In genomic region chr3R:19147511-19148239, dm6 we compare ENCODE assay signal across 6 fruit fly cellular contexts.
TF ChIP-seq lines count a peak whose summit lies in the region.

Gene Ppcs (minus strand): TSS chr3R:19147910.

- peak; percentile 41 for TF ChIP-seq CTCF in whole organism, embryonic (GFP tag; optimal IDR thresholded peaks at IDR 0.05; lab: Kevin White, UChicago)

TF ChIP-seq in whole organism, 6 proteins besides CTCF, POLR2A, EP300 and RAD21:
- no peak for TF ChIP-seq usp (GFP tag; optimal IDR thresholded peaks at IDR 0.05; lab: Kevin White, UChicago)
- peak; percentile 94 for TF ChIP-seq Dll (optimal IDR thresholded peaks at IDR 0.05; lab: Kevin White, UChicago)

TF ChIP-seq in whole organism, adult, 20 proteins besides CTCF, POLR2A, EP300 and RAD21 (continues in another document):
- TF ChIP-seq CG5204 (GFP tag; optimal IDR thresholded peaks at IDR 0.05; lab: Kevin White, UChicago) (peak; percentile 90), Crg-1 (GFP tag; optimal IDR thresholded peaks at IDR 0.05; lab: Kevin White, UChicago) (peak; percentile 95), toe (GFP tag; optimal IDR thresholded peaks at IDR 0.05; lab: Kevin White, UChicago) (peak; percentile 89), CG7101 (tag; optimal IDR thresholded peaks at IDR 0.05; lab: Kevin White, UChicago) (peak; percentile 78), Clk (GFP tag; optimal IDR thresholded peaks at IDR 0.05; lab: Kevin White, UChicago) (peak; percentile 84), CG14711 (tag; optimal IDR thresholded peaks at IDR 0.05; lab: Kevin White, UChicago) (peak; percentile 75), CG11617 (GFP tag; optimal IDR thresholded peaks at IDR 0.05; lab: Kevin White, UChicago) (peak; percentile 90), Hr96 (GFP tag; optimal IDR thresholded peaks at IDR 0.05; lab: Kevin White, UChicago) (peak; percentile 93), cnc (optimal IDR thresholded peaks at IDR 0.05; lab: Kevin White, UChicago) (no peak), CG33017 (tag; optimal IDR thresholded peaks at IDR 0.05; lab: Kevin White, UChicago) (peak; percentile 35), CG7045 (GFP tag; optimal IDR thresholded peaks at IDR 0.05; lab: Kevin White, UChicago) (peak; percentile 73), kay (GFP tag; lab: Kevin White, UChicago; ENCODE audit: borderline replicate concordance) (peak; percentile 60), bab1 (GFP tag; optimal IDR thresholded peaks at IDR 0.05; lab: Kevin White, UChicago) (peak; percentile 83), tj (GFP tag; optimal IDR thresholded peaks at IDR 0.05; lab: Kevin White, UChicago) (peak; percentile 74), Mnt (GFP tag; optimal IDR thresholded peaks at IDR 0.05; lab: Kevin White, UChicago) (peak; percentile 91), pad (GFP tag; optimal IDR thresholded peaks at IDR 0.05; lab: Kevin White, UChicago) (peak; percentile 81), CG1620 (GFP tag; optimal IDR thresholded peaks at IDR 0.05; lab: Kevin White, UChicago) (peak; percentile 87)

TF ChIP-seq in whole organism, embryonic, 481 proteins besides CTCF, POLR2A, EP300 and RAD21 (continues in another document):
- peak; percentile 13 for TF ChIP-seq mirr (GFP tag; optimal IDR thresholded peaks at IDR 0.05; lab: Kevin White, UChicago)
- TF ChIP-seq ftz-f1 (GFP tag; optimal IDR thresholded peaks at IDR 0.05; lab: Kevin White, UChicago), result no peak
- peak; percentile 92 for TF ChIP-seq Med (GFP tag; lab: Kevin White, UChicago)
- no peak for TF ChIP-seq CG16813 (GFP tag; IDR thresholded peaks at IDR 0.05; lab: Robert Waterston, UW; ENCODE audit: partially characterized antibody)
- TF ChIP-seq gcm (GFP tag; optimal IDR thresholded peaks at IDR 0.05; lab: Kevin White, UChicago), result no peak
- peak; percentile 62 for TF ChIP-seq Dad (GFP tag; optimal IDR thresholded peaks at IDR 0.05; lab: Kevin White, UChicago)
- TF ChIP-seq CG14667 (GFP tag; IDR thresholded peaks at IDR 0.05; lab: Robert Waterston, UW), result no peak
- TF ChIP-seq CG10209 (GFP tag; optimal IDR thresholded peaks at IDR 0.05; lab: Kevin White, UChicago), result peak; percentile 51
- no peak for TF ChIP-seq pita (GFP tag; optimal IDR thresholded peaks at IDR 0.05; lab: Kevin White, UChicago)
- TF ChIP-seq mam (GFP tag; optimal IDR thresholded peaks at IDR 0.05; lab: Kevin White, UChicago), result peak; percentile 64
- TF ChIP-seq Dp (GFP tag; optimal IDR thresholded peaks at IDR 0.05; lab: Kevin White, UChicago), result peak; percentile 97
- no peak for TF ChIP-seq br (optimal IDR thresholded peaks at IDR 0.05; lab: Kevin White, UChicago)
- no peak for TF ChIP-seq jing (GFP tag; optimal IDR thresholded peaks at IDR 0.05; lab: Kevin White, UChicago)
- TF ChIP-seq CG1792 (GFP tag; optimal IDR thresholded peaks at IDR 0.05; lab: Kevin White, UChicago), result peak; percentile 34
- no peak for TF ChIP-seq CG15479 (GFP tag; optimal IDR thresholded peaks at IDR 0.05; lab: Kevin White, UChicago)
- TF ChIP-seq Hand (GFP tag; optimal IDR thresholded peaks at IDR 0.05; lab: Kevin White, UChicago), result peak; percentile 59
- peak; percentile 16 for TF ChIP-seq gro (GFP tag; optimal IDR thresholded peaks at IDR 0.05; lab: Kevin White, UChicago)
- no peak for TF ChIP-seq disco-r (GFP tag; optimal IDR thresholded peaks at IDR 0.05; lab: Kevin White, UChicago)
- TF ChIP-seq CG10565 (GFP tag; optimal IDR thresholded peaks at IDR 0.05; lab: Kevin White, UChicago), result no peak

TF ChIP-seq in whole organism, prepupa, 60 proteins besides CTCF, POLR2A, EP300 and RAD21 (continues in another document):
- TF ChIP-seq svp (GFP tag; lab: Kevin White, UChicago) (peak; percentile 99), Eip78C (GFP tag; lab: Kevin White, UChicago) (peak; percentile 91), CG10631 (GFP tag; optimal IDR thresholded peaks at IDR 0.05; lab: Kevin White, UChicago) (peak; percentile 65), CG1621 (tag; optimal IDR thresholded peaks at IDR 0.05; lab: Kevin White, UChicago) (peak; percentile 87), Met (GFP tag; optimal IDR thresholded peaks at IDR 0.05; lab: Kevin White, UChicago) (peak; percentile 60), CG32006 (GFP tag; optimal IDR thresholded peaks at IDR 0.05; lab: Kevin White, UChicago) (peak; percentile 62), Sox14 (GFP tag; optimal IDR thresholded peaks at IDR 0.05; lab: Kevin White, UChicago) (peak; percentile 62), CG7368 (GFP tag; optimal IDR thresholded peaks at IDR 0.05; lab: Kevin White, UChicago) (peak; percentile 75), CG31627 (GFP tag; optimal IDR thresholded peaks at IDR 0.05; lab: Kevin White, UChicago) (peak; percentile 63), spab (GFP tag; optimal IDR thresholded peaks at IDR 0.05; lab: Kevin White, UChicago) (peak; percentile 80), CG4318 (GFP tag; optimal IDR thresholded peaks at IDR 0.05; lab: Kevin White, UChicago) (no peak), OdsH (GFP tag; optimal IDR thresholded peaks at IDR 0.05; lab: Kevin White, UChicago) (peak; percentile 59), CG34406 (GFP tag; optimal IDR thresholded peaks at IDR 0.05; lab: Kevin White, UChicago) (peak; percentile 40), Smox (GFP tag; optimal IDR thresholded peaks at IDR 0.05; lab: Kevin White, UChicago) (peak; percentile 58), CG6808 (GFP tag; optimal IDR thresholded peaks at IDR 0.05; lab: Kevin White, UChicago) (peak; percentile 99), dac (GFP tag; optimal IDR thresholded peaks at IDR 0.05; lab: Kevin White, UChicago) (peak; percentile 29), cyc (GFP tag; optimal IDR thresholded peaks at IDR 0.05; lab: Kevin White, UChicago) (peak; percentile 57), topi (GFP tag; optimal IDR thresholded peaks at IDR 0.05; lab: Kevin White, UChicago) (peak; percentile 73), pdm3 (GFP tag; optimal IDR thresholded peaks at IDR 0.05; lab: Kevin White, UChicago) (peak; percentile 65)

TF ChIP-seq in whole organism, pupa, 21 proteins besides CTCF, POLR2A, EP300 and RAD21 (continues in another document):
- TF ChIP-seq D1 (tag; optimal IDR thresholded peaks at IDR 0.05; lab: Kevin White, UChicago), result no peak
- peak; percentile 74 for TF ChIP-seq fd96Ca (GFP tag; IDR thresholded peaks at IDR 0.05; lab: Robert Waterston, UW)
- peak; percentile 90 for TF ChIP-seq CG4496 (GFP tag; IDR thresholded peaks at IDR 0.05; lab: Robert Waterston, UW)
- TF ChIP-seq Snoo (tag; optimal IDR thresholded peaks at IDR 0.05; lab: Kevin White, UChicago), result peak; percentile 77
- TF ChIP-seq gl (tag; optimal IDR thresholded peaks at IDR 0.05; lab: Kevin White, UChicago), result peak; percentile 94
- peak; percentile 27 for TF ChIP-seq EcR (GFP tag; optimal IDR thresholded peaks at IDR 0.05; lab: Kevin White, UChicago)
- peak; percentile 48 for TF ChIP-seq CG15710 (tag; optimal IDR thresholded peaks at IDR 0.05; lab: Kevin White, UChicago)
- TF ChIP-seq Pif1A (GFP tag; optimal IDR thresholded peaks at IDR 0.05; lab: Kevin White, UChicago), result peak; percentile 87
- peak; percentile 82 for TF ChIP-seq CG32121 (GFP tag; IDR thresholded peaks at IDR 0.05; lab: Robert Waterston, UW)
- peak; percentile 37 for TF ChIP-seq CG9948 (tag; optimal IDR thresholded peaks at IDR 0.05; lab: Kevin White, UChicago)
- peak; percentile 40 for TF ChIP-seq CG17806 (tag; optimal IDR thresholded peaks at IDR 0.05; lab: Kevin White, UChicago)
- no peak for TF ChIP-seq rn (GFP tag; IDR thresholded peaks at IDR 0.05; lab: Robert Waterston, UW)
- TF ChIP-seq CG13204 (GFP tag; optimal IDR thresholded peaks at IDR 0.05; lab: Kevin White, UChicago), result peak; percentile 92
- TF ChIP-seq CG10348 (GFP tag; IDR thresholded peaks at IDR 0.05; lab: Robert Waterston, UW), result 0 out of 2 replicates have a peak, but pooled peaks have one; percentile 7
- TF ChIP-seq CG8159 (tag; optimal IDR thresholded peaks at IDR 0.05; lab: Kevin White, UChicago), result peak; percentile 63
- TF ChIP-seq CG8301 (tag; optimal IDR thresholded peaks at IDR 0.05; lab: Kevin White, UChicago), result peak; percentile 76
- peak; percentile 82 for TF ChIP-seq CG14655 (GFP tag; optimal IDR thresholded peaks at IDR 0.05; lab: Kevin White, UChicago)
- peak; percentile 40 for TF ChIP-seq CG34367 (tag; optimal IDR thresholded peaks at IDR 0.05; lab: Kevin White, UChicago)
- peak; percentile 81; the same call in 1 of the 2 replicates for TF ChIP-seq Ets98B (GFP tag; IDR thresholded peaks at IDR 0.05; lab: Robert Waterston, UW)
- TF ChIP-seq Pif1B (GFP tag; optimal IDR thresholded peaks at IDR 0.05; lab: Kevin White, UChicago), result peak; percentile 84

TF ChIP-seq in whole organism, wandering third instar larva, 38 proteins besides CTCF, POLR2A, EP300 and RAD21 (continues in another document):
- peak; percentile 79 for TF ChIP-seq CG9705 (GFP tag; optimal IDR thresholded peaks at IDR 0.05; lab: Kevin White, UChicago)
- peak; percentile 78 for TF ChIP-seq dmrt93B (GFP tag; optimal IDR thresholded peaks at IDR 0.05; lab: Kevin White, UChicago)
- TF ChIP-seq CrebA (GFP tag; optimal IDR thresholded peaks at IDR 0.05; lab: Kevin White, UChicago; ENCODE audit: borderline replicate concordance), result no peak
- no peak for TF ChIP-seq Abd-B (GFP tag; optimal IDR thresholded peaks at IDR 0.05; lab: Kevin White, UChicago)
- TF ChIP-seq ey (GFP tag; optimal IDR thresholded peaks at IDR 0.05; lab: Kevin White, UChicago), result peak; percentile 63
- peak in 1 of 2 experiments; percentile 79 for TF ChIP-seq dl (GFP tag; optimal IDR thresholded peaks at IDR 0.05; lab: Kevin White, UChicago; ENCODE audit: insufficient read depth in 1 of 2, partially characterized antibody in 2 of 2)
- peak; percentile 85 for TF ChIP-seq Dif (GFP tag; optimal IDR thresholded peaks at IDR 0.05; lab: Kevin White, UChicago; ENCODE audit: partially characterized antibody)
- TF ChIP-seq sage (GFP tag; optimal IDR thresholded peaks at IDR 0.05; lab: Kevin White, UChicago), result no peak
- TF ChIP-seq usp (GFP tag; optimal IDR thresholded peaks at IDR 0.05; lab: Kevin White, UChicago), result no peak
- peak; percentile 70 for TF ChIP-seq HLH106 (tag; optimal IDR thresholded peaks at IDR 0.05; lab: Kevin White, UChicago)
- peak; percentile 22 for TF ChIP-seq Hr83 (GFP tag; optimal IDR thresholded peaks at IDR 0.05; lab: Kevin White, UChicago; ENCODE audit: poor library complexity, severe bottlenecking)
- TF ChIP-seq h (GFP tag; optimal IDR thresholded peaks at IDR 0.05; lab: Kevin White, UChicago), result peak; percentile 85
- TF ChIP-seq Hnf4 (GFP tag; optimal IDR thresholded peaks at IDR 0.05; lab: Kevin White, UChicago), result peak; percentile 95
- peak; percentile 57 for TF ChIP-seq sv (GFP tag; optimal IDR thresholded peaks at IDR 0.05; lab: Kevin White, UChicago)
- TF ChIP-seq Hr78 (GFP tag; optimal IDR thresholded peaks at IDR 0.05; lab: Kevin White, UChicago), result no peak
- TF ChIP-seq Jra (GFP tag; optimal IDR thresholded peaks at IDR 0.05; lab: Kevin White, UChicago), result peak; percentile 66
- TF ChIP-seq woc (GFP tag; optimal IDR thresholded peaks at IDR 0.05; lab: Kevin White, UChicago), result peak; percentile 66
- TF ChIP-seq Mio (GFP tag; optimal IDR thresholded peaks at IDR 0.05; lab: Kevin White, UChicago), result no peak
- no peak for TF ChIP-seq GATAd (GFP tag; optimal IDR thresholded peaks at IDR 0.05; lab: Kevin White, UChicago)
- peak; percentile 51 for TF ChIP-seq psq (GFP tag; optimal IDR thresholded peaks at IDR 0.05; lab: Kevin White, UChicago)
- TF ChIP-seq Vsx2 (GFP tag; optimal IDR thresholded peaks at IDR 0.05; lab: Kevin White, UChicago; ENCODE audit: partially characterized antibody), result peak; percentile 76
- peak; percentile 57 for TF ChIP-seq Sp1 (GFP tag; optimal IDR thresholded peaks at IDR 0.05; lab: Kevin White, UChicago)
